Fruit fly (Drosophila melanogaster): ENCODE data around the gene CG42750.

- TF ChIP-seq jumu (GFP tag; optimal IDR thresholded peaks at IDR 0.05) (no peak), Neu2 (GFP tag; optimal IDR thresholded peaks at IDR 0.05; ENCODE audit: borderline replicate concordance) (no peak), z (GFP tag; IDR thresholded peaks at IDR 0.05) (no peak), CG15011 (GFP tag; optimal IDR thresholded peaks at IDR 0.05) (no peak), CG11695 (GFP tag; IDR thresholded peaks at IDR 0.05) (no peak), CG2129 (GFP tag; IDR thresholded peaks at IDR 0.05; ENCODE audit: partially characterized antibody) (no peak)
These were observed 11.6 kb upstream of the CG42750 start for dm6 chr2L:18287171-18287570.

Measured in whole organism, embryonic.